Worm (Caenorhabditis elegans): Measurements from ENCODE around the gene acl-1.

- TF ChIP-seq elt-3 (tag; optimal IDR thresholded peaks at IDR 0.05) = no peak
- no peak for TF ChIP-seq nhr-11 (tag; optimal IDR thresholded peaks at IDR 0.05)
- no peak for TF ChIP-seq lin-15B (tag; optimal IDR thresholded peaks at IDR 0.05)
- TF ChIP-seq unc-62 (GFP tag; optimal IDR thresholded peaks at IDR 0.05) = no peak
- no peak for TF ChIP-seq ceh-28 (tag; optimal IDR thresholded peaks at IDR 0.05)
Measured at ce11 chrX:15847543-15848087, 2.1 kb upstream of the acl-1 start, which contains the start of gene F59F4.3.

Data from whole organism, L3 larva.